Fruit fly (Drosophila melanogaster): Measurements from ENCODE around the gene CG34377.

The CG34377 gene

dm6 chr3R:22362218-22362907 is 38.5 kb upstream of the CG34377 start, which contains the start of the genes JMJD6, CG7071 and Muted (continued):
- peak; percentile 76 for TF ChIP-seq MTF-1 (GFP tag; optimal IDR thresholded peaks at IDR 0.05; ENCODE audit: borderline replicate concordance)
- TF ChIP-seq Vsx1 (GFP tag; optimal IDR thresholded peaks at IDR 0.05) = peak; percentile 79
- peak; percentile 96 for TF ChIP-seq tin (GFP tag; optimal IDR thresholded peaks at IDR 0.05)
- peak; percentile 87 for TF ChIP-seq stwl (tag; optimal IDR thresholded peaks at IDR 0.05)
- TF ChIP-seq Camta (GFP tag; optimal IDR thresholded peaks at IDR 0.05) = peak; percentile 88
- TF ChIP-seq CG4360 (GFP tag; IDR thresholded peaks at IDR 0.05) = peak; percentile 55; the same call in 1 of the 2 replicates
- peak; percentile 83 for TF ChIP-seq Sox100B (GFP tag; optimal IDR thresholded peaks at IDR 0.05)
- peak; percentile 91 for TF ChIP-seq CG4404 (GFP tag; IDR thresholded peaks at IDR 0.05)
- TF ChIP-seq stc (GFP tag; IDR thresholded peaks at IDR 0.05) = peak; percentile 79; the same call in 1 of the 2 replicates
- TF ChIP-seq CG7556 (GFP tag; optimal IDR thresholded peaks at IDR 0.05) = peak; percentile 85
- TF ChIP-seq hkb (optimal IDR thresholded peaks at IDR 0.05) = peak; percentile 58
- TF ChIP-seq hkb (GFP tag; IDR thresholded peaks at IDR 0.05) = peak; percentile 90
- peak; percentile 93 for TF ChIP-seq CG12155 (GFP tag; optimal IDR thresholded peaks at IDR 0.05)
- TF ChIP-seq CG17612 (GFP tag; IDR thresholded peaks at IDR 0.05) = peak; percentile 81
- TF ChIP-seq zen (tag; optimal IDR thresholded peaks at IDR 0.05) = peak; percentile 88
- peak; percentile 76 for TF ChIP-seq D19B (GFP tag; optimal IDR thresholded peaks at IDR 0.05)
- TF ChIP-seq kah (GFP tag; optimal IDR thresholded peaks at IDR 0.05) = peak; percentile 59
- peak; percentile 97 for TF ChIP-seq slbo (GFP tag; IDR thresholded peaks at IDR 0.05)
- peak; percentile 78 for TF ChIP-seq salm (tag; optimal IDR thresholded peaks at IDR 0.05)
- peak; percentile 64 for TF ChIP-seq CG6654 (GFP tag; optimal IDR thresholded peaks at IDR 0.05)
- peak; percentile 86 for TF ChIP-seq tio (GFP tag; optimal IDR thresholded peaks at IDR 0.05)
- TF ChIP-seq CG9817 (tag; optimal IDR thresholded peaks at IDR 0.05) = peak; percentile 95
- TF ChIP-seq CG14860 (GFP tag; IDR thresholded peaks at IDR 0.05; ENCODE audit: partially characterized antibody) = peak; percentile 58; the same call in 1 of the 3 replicates
- peak; percentile 78 for TF ChIP-seq run (tag; optimal IDR thresholded peaks at IDR 0.05)
- TF ChIP-seq CTCF (GFP tag; optimal IDR thresholded peaks at IDR 0.05) = peak; percentile 18
- TF ChIP-seq CG14050 (GFP tag; IDR thresholded peaks at IDR 0.05) = peak; percentile 85
- peak; percentile 48 for TF ChIP-seq CG4707 (GFP tag; optimal IDR thresholded peaks at IDR 0.05)
- peak; percentile 83 for TF ChIP-seq shn (GFP tag; optimal IDR thresholded peaks at IDR 0.05)
- TF ChIP-seq cad (GFP tag; optimal IDR thresholded peaks at IDR 0.05) = no peak
- TF ChIP-seq phol (tag; optimal IDR thresholded peaks at IDR 0.05) = peak; percentile 93
- peak; percentile 84 for TF ChIP-seq CG10979 (tag; optimal IDR thresholded peaks at IDR 0.05)
- peak; percentile 92 for TF ChIP-seq Max (GFP tag; optimal IDR thresholded peaks at IDR 0.05)
- TF ChIP-seq Deaf1 (tag; optimal IDR thresholded peaks at IDR 0.05) = peak; percentile 55
- peak; percentile 93 for TF ChIP-seq Fer3 (tag; optimal IDR thresholded peaks at IDR 0.05)
- TF ChIP-seq MESR4 (GFP tag; optimal IDR thresholded peaks at IDR 0.05) = peak; percentile 76
- TF ChIP-seq vvl (GFP tag; IDR thresholded peaks at IDR 0.05) = peak; percentile 94
- peak; percentile 90 for TF ChIP-seq Rx (GFP tag; IDR thresholded peaks at IDR 0.05)
- peak; percentile 90 for TF ChIP-seq Meics (GFP tag; optimal IDR thresholded peaks at IDR 0.05)
- peak; percentile 87 for TF ChIP-seq Aef1 (GFP tag; IDR thresholded peaks at IDR 0.05)
- TF ChIP-seq Lim3 (GFP tag; IDR thresholded peaks at IDR 0.05) = peak; percentile 63
- TF ChIP-seq Ada2b (GFP tag; IDR thresholded peaks at IDR 0.05) = peak; percentile 89
- TF ChIP-seq pb (GFP tag; optimal IDR thresholded peaks at IDR 0.05) = no peak
- TF ChIP-seq Spps (tag; optimal IDR thresholded peaks at IDR 0.05) = peak; percentile 79
- peak; percentile 90 for TF ChIP-seq fd3F (GFP tag; optimal IDR thresholded peaks at IDR 0.05)
- peak; percentile 90 for TF ChIP-seq ase (GFP tag; IDR thresholded peaks at IDR 0.05)
- TF ChIP-seq CG9727 (GFP tag; optimal IDR thresholded peaks at IDR 0.05) = peak; percentile 89
- TF ChIP-seq caup (GFP tag; optimal IDR thresholded peaks at IDR 0.05; ENCODE audit: severe bottlenecking) = peak; percentile 89
- peak; percentile 88 for TF ChIP-seq CG17829 (tag; optimal IDR thresholded peaks at IDR 0.05)
- TF ChIP-seq jing (GFP tag; optimal IDR thresholded peaks at IDR 0.05) = peak; percentile 69
- TF ChIP-seq Nf-YB (GFP tag; optimal IDR thresholded peaks at IDR 0.05) = peak; percentile 77
